Fruit fly (Drosophila melanogaster): Measurements from ENCODE around the gene CG5681.
A peak's percentile ranks its signal among the peaks of the same experiment; 100 is the strongest.

Gene CG5681

DNA sequence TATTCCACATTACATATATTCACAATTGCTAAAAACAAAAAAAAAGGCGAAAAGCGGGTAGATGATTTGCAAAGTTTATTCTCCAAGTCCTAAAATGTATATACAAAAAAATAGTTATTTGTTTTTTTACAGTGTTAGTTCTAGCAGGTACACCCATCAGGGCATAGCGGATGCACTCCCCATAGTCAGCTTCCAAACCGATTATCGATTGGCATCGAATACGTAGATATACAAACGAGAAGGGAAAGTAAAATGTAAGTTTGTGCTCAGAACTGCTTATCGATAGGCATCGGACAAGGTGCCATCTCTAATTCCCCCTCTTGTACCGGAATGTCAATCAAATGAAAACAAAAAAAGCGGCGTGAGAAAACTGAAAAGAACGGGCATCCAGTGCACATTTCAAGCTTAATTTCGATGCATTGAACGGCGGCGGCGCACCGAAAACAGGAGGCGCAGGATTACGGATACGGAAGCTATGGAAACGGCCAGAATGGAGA, 23.1 kb upstream of the CG5681 start, which contains the start of gene CG5674 (continued):
- TF ChIP-seq Bteb2 (GFP tag; optimal IDR thresholded peaks at IDR 0.05) (no peak), Asciz (GFP tag; optimal IDR thresholded peaks at IDR 0.05) (no peak), Gug (GFP tag; IDR thresholded peaks at IDR 0.05) (peak; percentile 44; the same call in 3 of the 4 replicates), CG30431 (GFP tag; optimal IDR thresholded peaks at IDR 0.05) (no peak), CG2875 (GFP tag; optimal IDR thresholded peaks at IDR 0.05) (peak; percentile 5), CG8089 (GFP tag; optimal IDR thresholded peaks at IDR 0.05) (peak; percentile 48), Hand (GFP tag; optimal IDR thresholded peaks at IDR 0.05) (no peak), Rfx (GFP tag; IDR thresholded peaks at IDR 0.05) (peak; percentile 75), Fer2 (tag; optimal IDR thresholded peaks at IDR 0.05) (no peak), CG9876 (GFP tag; optimal IDR thresholded peaks at IDR 0.05) (peak; percentile 51), CG9215 (GFP tag; IDR thresholded peaks at IDR 0.05) (peak; percentile 58), bab2 (GFP tag; optimal IDR thresholded peaks at IDR 0.05) (peak; percentile 23), CoRest (tag; optimal IDR thresholded peaks at IDR 0.05) (peak; percentile 40), Jarid2 (GFP tag; optimal IDR thresholded peaks at IDR 0.05) (no peak), CG13123 (GFP tag; optimal IDR thresholded peaks at IDR 0.05) (no peak), crp (GFP tag; optimal IDR thresholded peaks at IDR 0.05) (peak in 1 of 2 experiments; percentile 26), Ets65A (GFP tag) (peak; percentile 95), vvl (GFP tag; IDR thresholded peaks at IDR 0.05) (peak; percentile 77; the same call in 1 of the 2 replicates), vfl (GFP tag; optimal IDR thresholded peaks at IDR 0.05) (no peak), CG7928 (GFP tag; optimal IDR thresholded peaks at IDR 0.05) (no peak), CG8478 (optimal IDR thresholded peaks at IDR 0.05) (no peak), CG15514 (GFP tag; optimal IDR thresholded peaks at IDR 0.05) (peak; percentile 58), tna (GFP tag; IDR thresholded peaks at IDR 0.05; ENCODE audit: partially characterized antibody) (peak; percentile 83), CG14441 (GFP tag; IDR thresholded peaks at IDR 0.05) (peak; percentile 52), CG32532 (GFP tag; IDR thresholded peaks at IDR 0.05) (peak; percentile 70), CG9437 (GFP tag; optimal IDR thresholded peaks at IDR 0.05) (peak; percentile 18), CG42726 (GFP tag; IDR thresholded peaks at IDR 0.05; ENCODE audit: partially characterized antibody) (peak; percentile 96), Hr78 (GFP tag; optimal IDR thresholded peaks at IDR 0.05) (no peak), Trl (optimal IDR thresholded peaks at IDR 0.05) (no peak), Trl (GFP tag; optimal IDR thresholded peaks at IDR 0.05) (peak; percentile 42), cwo (GFP tag; optimal IDR thresholded peaks at IDR 0.05) (no peak), nerfin-1 (tag; optimal IDR thresholded peaks at IDR 0.05) (peak; percentile 99), Atf3 (GFP tag; optimal IDR thresholded peaks at IDR 0.05) (peak; percentile 35), mirr (GFP tag; optimal IDR thresholded peaks at IDR 0.05) (no peak), stc (GFP tag; IDR thresholded peaks at IDR 0.05) (0 out of 2 replicates have a peak, but pooled peaks have one; percentile 5), HmgZ (tag; optimal IDR thresholded peaks at IDR 0.05) (peak; percentile 75), CG18599 (GFP tag; optimal IDR thresholded peaks at IDR 0.05) (peak; percentile 40), Dref (GFP tag; IDR thresholded peaks at IDR 0.05) (peak; percentile 99), jumu (GFP tag; optimal IDR thresholded peaks at IDR 0.05) (peak; percentile 34), chinmo (GFP tag; IDR thresholded peaks at IDR 0.05; ENCODE audit: partially characterized antibody) (peak; percentile 86; the same call in 3 of the 4 replicates), jing (GFP tag; optimal IDR thresholded peaks at IDR 0.05) (no peak), p53 (GFP tag; optimal IDR thresholded peaks at IDR 0.05) (peak; percentile 53), CG30020 (tag; optimal IDR thresholded peaks at IDR 0.05) (no peak), CG12155 (GFP tag; optimal IDR thresholded peaks at IDR 0.05) (peak; percentile 80), CG14014 (GFP tag; IDR thresholded peaks at IDR 0.05) (0 out of 2 replicates have a peak, but pooled peaks have one; percentile 47), pan (optimal IDR thresholded peaks at IDR 0.05) (no peak), pan (GFP tag; optimal IDR thresholded peaks at IDR 0.05 in 1 of 2, IDR thresholded peaks at IDR 0.05 in 1 of 2) (peak in 1 of 2 experiments; percentile 52), Xbp1 (GFP tag; optimal IDR thresholded peaks at IDR 0.05) (peak; percentile 58), E2f2 (GFP tag; IDR thresholded peaks at IDR 0.05) (0 out of 2 replicates have a peak, but pooled peaks have one; percentile 37), CG18619 (GFP tag; optimal IDR thresholded peaks at IDR 0.05) (peak; percentile 23)
